Worm (Caenorhabditis elegans) whole organism, late embryonic: ENCODE data around the gene str-214.
"Not testable (repeated sequence)": the region's sequence is repeated elsewhere in the genome, so short reads cannot be mapped to it uniquely, and the experiment has no call there.

Source experiments
- K09A11.1 ChIP-seq: sonication (generic microtip); optimal IDR thresholded peaks from 2 replicates; lab custom pipeline; 2017; ENCODE audit warnings: antibody characterized with exemption, mild to moderate bottlenecking, missing genetic modification characterization, missing compliant biosample characterization; ENCODE audit not compliant: insufficient read depth
- ama-1 ChIP-seq: fragments of 150-350 bp; optimal IDR thresholded peaks from 2 replicates; lab custom pipeline; 2014
- ceh-31 ChIP-seq: sonication (generic microtip); optimal IDR thresholded peaks from 2 replicates; lab custom pipeline; 2016; ENCODE audit warnings: missing genetic modification characterization, missing compliant biosample characterization
- dmd-4 ChIP-seq: sonication (generic microtip); optimal IDR thresholded peaks from 2 replicates; lab custom pipeline; 2016; ENCODE audit warnings: borderline replicate concordance, missing genetic modification characterization, missing compliant biosample characterization
- eyg-1 ChIP-seq: sonication (generic microtip); optimal IDR thresholded peaks from 2 replicates; lab custom pipeline; 2016; ENCODE audit warnings: missing genotype, missing genetic modification characterization, missing compliant biosample characterization
- fkh-10 ChIP-seq: fragments of 150-350 bp; optimal IDR thresholded peaks from 2 replicates; lab custom pipeline; 2014; ENCODE audit warnings: missing biosample characterization, missing genetic modification reagents, missing genetic modification characterization
- gmeb-2 ChIP-seq: sonication (generic microtip); optimal IDR thresholded peaks from 2 replicates; lab custom pipeline; 2016; ENCODE audit warnings: missing genetic modification characterization, inconsistent platforms, missing compliant biosample characterization
- hlh-30 ChIP-seq: sonication (generic microtip); optimal IDR thresholded peaks from 2 replicates; lab custom pipeline; 2017; ENCODE audit warnings: antibody characterized with exemption, missing genetic modification characterization, missing compliant biosample characterization; ENCODE audit not compliant: insufficient read depth
- hlh-6 ChIP-seq: sonication (generic microtip); optimal IDR thresholded peaks from 2 replicates; lab custom pipeline; 2016; ENCODE audit warnings: missing genotype, missing genetic modification characterization, missing compliant biosample characterization
- lin-11 ChIP-seq: fragments of 200-800 bp; sonication (Bioruptor generic); optimal IDR thresholded peaks from 2 replicates; lab custom pipeline; 2018; ENCODE audit warnings: mild to moderate bottlenecking, missing genetic modification characterization, missing compliant biosample characterization
- mec-3 ChIP-seq: sonication (generic microtip); optimal IDR thresholded peaks from 2 replicates; lab custom pipeline; 2016; ENCODE audit warnings: borderline replicate concordance, missing genetic modification characterization, missing compliant biosample characterization
- nhr-11 ChIP-seq: fragments of 150-350 bp; optimal IDR thresholded peaks from 2 replicates; lab custom pipeline; 2014; ENCODE audit warnings: missing biosample characterization, missing genetic modification characterization
- tbx-2 ChIP-seq: sonication (generic microtip); optimal IDR thresholded peaks from 2 replicates; lab custom pipeline; 2016; ENCODE audit warnings: missing genetic modification characterization, missing compliant biosample characterization

DNA sequence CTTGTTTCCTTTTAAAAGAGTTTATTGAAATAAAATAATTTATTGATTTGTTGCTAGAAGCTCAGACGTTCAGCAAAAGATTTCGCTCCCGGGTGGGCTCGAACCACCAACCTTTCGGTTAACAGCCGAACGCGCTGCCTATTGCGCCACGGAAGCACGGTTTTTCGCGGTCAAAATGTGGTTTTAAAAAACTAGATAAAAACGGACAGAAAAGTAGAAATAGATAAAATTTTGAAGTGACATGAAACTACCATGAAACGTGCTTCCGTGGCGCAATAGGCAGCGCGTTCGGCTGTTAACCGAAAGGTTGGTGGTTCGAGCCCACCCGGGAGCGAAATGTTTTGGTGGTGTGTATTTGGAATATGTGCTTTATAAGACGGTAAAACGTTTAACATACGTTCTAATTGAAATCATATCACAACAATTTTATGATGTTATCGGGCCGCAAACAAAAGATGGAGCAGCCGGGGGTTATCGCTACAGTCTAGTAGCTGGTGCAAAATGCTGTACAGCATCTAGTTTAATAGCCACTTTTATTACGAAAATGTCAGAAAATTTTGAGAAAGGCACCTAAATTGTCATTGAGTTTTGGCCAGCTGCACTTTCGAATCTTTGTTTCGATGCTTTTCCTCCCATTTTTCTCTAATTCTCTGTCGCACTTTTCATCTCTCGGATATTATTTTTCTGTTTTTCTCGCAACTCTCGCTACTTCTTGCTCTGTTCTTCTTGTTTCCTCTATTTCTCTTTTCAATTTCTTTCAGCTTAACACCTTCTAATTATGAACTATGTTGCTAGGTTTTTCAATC, 23.4 kb downstream of the str-214 start, which contains the start of gene slc-9B.2:
- TF ChIP-seq lin-11 (tag; lab: Kevin White, UChicago); hlh-30 (tag; lab: Kevin White, UChicago); fkh-10 (GFP tag; lab: Kevin White, UChicago); gmeb-2; tbx-2 (tag; lab: Kevin White, UChicago); ama-1 (lab: Kevin White, UChicago); hlh-6; K09A11.1; eyg-1; dmd-4 (tag; lab: Kevin White, UChicago); nhr-11; ceh-31 (tag; lab: Kevin White, UChicago); mec-3 (tag; lab: Kevin White, UChicago): not testable (repeated sequence)
